Fruit fly (Drosophila melanogaster) whole organism, pupa: Measurements from ENCODE around the gene His4r.

Experiments
- CG10348 ChIP-seq: fragments of 200-800 bp; sonication (Bioruptor generic); IDR thresholded peaks from 2 replicates; pipeline ENCODE4 v1.3.6; 2022; ENCODE audit warnings: missing biosample characterization, missing genetic modification characterization
- CG12605 ChIP-seq: fragments of 200-800 bp; sonication (Bioruptor generic); IDR thresholded peaks from 2 replicates; pipeline ENCODE4 v1.3.6; 2022; ENCODE audit warnings: missing biosample characterization, missing genetic modification characterization
- CG13204 ChIP-seq: fragments of 200-800 bp; sonication (Bioruptor generic); optimal IDR thresholded peaks from 2 replicates; lab custom pipeline; 2018; ENCODE audit warnings: missing biosample characterization, mild to moderate bottlenecking, missing genetic modification characterization, moderate library complexity
- CG14655 ChIP-seq: fragments of 200-800 bp; sonication (Bioruptor generic); optimal IDR thresholded peaks from 3 replicates; lab custom pipeline; 2017; ENCODE audit warnings: mild to moderate bottlenecking, missing biosample characterization, missing genetic modification reagents, missing genetic modification characterization
- CG15710 ChIP-seq: fragments of 200-800 bp; sonication (Bioruptor generic); optimal IDR thresholded peaks from 2 replicates; lab custom pipeline; 2018; ENCODE audit warnings: missing biosample characterization, mild to moderate bottlenecking, missing genetic modification characterization, moderate library complexity
- CG17806 ChIP-seq: fragments of 200-800 bp; sonication (Bioruptor generic); optimal IDR thresholded peaks from 2 replicates; lab custom pipeline; 2018; ENCODE audit warnings: missing biosample characterization, mild to moderate bottlenecking, missing genetic modification characterization, moderate library complexity
- CG32121 ChIP-seq: fragments of 200-800 bp; sonication (Bioruptor generic); IDR thresholded peaks from 2 replicates; pipeline ENCODE4 v1.3.6; 2022; ENCODE audit warnings: missing biosample characterization, missing genetic modification characterization
- CG34367 ChIP-seq: fragments of 200-800 bp; sonication (Bioruptor generic); optimal IDR thresholded peaks from 2 replicates; lab custom pipeline; 2018; ENCODE audit warnings: missing biosample characterization, mild to moderate bottlenecking, missing genetic modification characterization
- CG4496 ChIP-seq: fragments of 200-800 bp; sonication (Bioruptor generic); IDR thresholded peaks from 3 replicates; pipeline ENCODE4 v1.3.6; 2022; ENCODE audit warnings: missing biosample characterization, missing genetic modification characterization
- CG8159 ChIP-seq: fragments of 200-800 bp; sonication (Bioruptor generic); optimal IDR thresholded peaks from 3 replicates; lab custom pipeline; 2018; ENCODE audit warnings: missing biosample characterization, mild to moderate bottlenecking, missing genetic modification characterization, moderate library complexity
- CG8301 ChIP-seq: fragments of 200-800 bp; sonication (Bioruptor generic); optimal IDR thresholded peaks from 2 replicates; lab custom pipeline; 2018; ENCODE audit warnings: missing biosample characterization, mild to moderate bottlenecking, missing genetic modification characterization
- CG9948 ChIP-seq: fragments of 200-800 bp; sonication (Bioruptor generic); optimal IDR thresholded peaks from 2 replicates; lab custom pipeline; 2018; ENCODE audit warnings: missing biosample characterization, mild to moderate bottlenecking, missing genetic modification characterization, moderate library complexity
- D1 ChIP-seq: fragments of 200-800 bp; sonication (Bioruptor generic); optimal IDR thresholded peaks from 2 replicates; lab custom pipeline; 2018; ENCODE audit warnings: missing biosample characterization, mild to moderate bottlenecking, missing genetic modification characterization, moderate library complexity
- EcR ChIP-seq: fragments of 200-800 bp; sonication (Bioruptor generic); optimal IDR thresholded peaks from 3 replicates; lab custom pipeline; 2019; ENCODE audit warnings: missing biosample characterization, missing genetic modification characterization, mild to moderate bottlenecking, moderate library complexity, missing genetic modification reagents
- Ets98B ChIP-seq: fragments of 200-800 bp; sonication (Bioruptor generic); IDR thresholded peaks from 2 replicates; pipeline ENCODE4 v1.3.6; 2022; ENCODE audit warnings: missing biosample characterization, missing genetic modification characterization
- Pif1A ChIP-seq: fragments of 200-800 bp; sonication (Bioruptor generic); optimal IDR thresholded peaks from 3 replicates; lab custom pipeline; 2016; ENCODE audit warnings: missing biosample characterization, missing genetic modification characterization
- Pif1B ChIP-seq: fragments of 200-800 bp; sonication (Bioruptor generic); optimal IDR thresholded peaks from 3 replicates; lab custom pipeline; 2016; ENCODE audit warnings: missing biosample characterization, missing genetic modification characterization
- Snoo ChIP-seq: fragments of 200-800 bp; sonication (Bioruptor generic); optimal IDR thresholded peaks from 3 replicates; lab custom pipeline; 2017; ENCODE audit warnings: missing biosample characterization, mild to moderate bottlenecking, missing genetic modification characterization, inconsistent platforms
- fd96Ca ChIP-seq: fragments of 200-800 bp; sonication (Bioruptor generic); IDR thresholded peaks from 3 replicates; pipeline ENCODE4 v1.3.6; 2022; ENCODE audit warnings: missing biosample characterization, missing genetic modification characterization
- gl ChIP-seq: fragments of 200-800 bp; sonication (Bioruptor generic); optimal IDR thresholded peaks from 2 replicates; lab custom pipeline; 2018; ENCODE audit warnings: missing biosample characterization, mild to moderate bottlenecking, missing genetic modification characterization
- rn ChIP-seq: fragments of 200-800 bp; sonication (Bioruptor generic); IDR thresholded peaks from 2 replicates; pipeline ENCODE4 v1.3.6; 2022; ENCODE audit warnings: missing biosample characterization, missing genetic modification characterization

His4r gene

DNA sequence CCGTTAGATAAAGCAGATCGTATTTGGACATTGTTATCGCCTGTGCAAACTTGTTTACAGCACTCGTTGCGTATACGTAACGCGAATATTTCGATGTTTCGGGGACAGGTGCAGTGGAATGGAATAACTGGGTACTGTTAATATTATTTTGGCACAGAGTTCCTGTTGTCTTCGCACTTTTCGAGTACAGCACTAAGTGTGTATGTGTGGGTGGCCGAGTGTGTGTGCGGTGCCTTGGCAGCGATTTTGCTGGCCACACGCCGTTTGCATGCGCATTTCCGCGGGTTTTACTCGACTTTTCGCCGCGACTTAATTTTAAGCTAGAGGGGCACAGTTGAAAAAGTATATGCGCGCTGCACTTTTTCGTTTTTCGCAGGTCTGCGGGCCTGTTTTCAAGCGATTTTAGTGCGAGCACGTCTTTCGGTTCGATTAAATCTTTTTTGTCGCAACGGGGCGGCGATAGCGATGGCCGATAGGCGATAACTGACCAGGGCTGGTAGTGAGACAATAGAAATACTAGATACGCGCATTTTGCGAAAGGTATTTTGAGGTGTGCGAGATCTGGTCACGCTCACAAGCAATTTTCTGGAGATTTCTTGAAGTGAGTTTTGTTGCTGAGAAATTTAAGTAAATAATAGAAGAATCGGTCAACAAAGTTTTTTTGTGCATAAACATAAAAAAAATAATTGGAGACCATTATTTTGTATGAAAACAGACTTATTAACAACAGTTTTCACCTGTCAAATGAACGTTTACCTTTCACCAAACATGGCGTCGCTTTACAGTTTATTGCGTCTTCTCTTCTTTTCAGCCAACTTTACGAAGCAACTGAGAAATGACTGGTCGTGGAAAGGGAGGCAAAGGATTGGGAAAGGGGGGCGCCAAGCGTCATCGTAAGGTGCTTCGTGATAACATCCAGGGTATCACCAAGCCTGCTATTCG lies at the start of gene His4r, which contains the start of gene put:
His4r (plus strand) TSS at position 541 of the 942 bp plus-strand sequence.
put (minus strand) TSS at position 489 of the 942 bp plus-strand sequence.
- TF ChIP-seq CG13204 (no peak), CG14655 (GFP tag; lab: Kevin White, UChicago) (peak; percentile 15), Snoo (tag; lab: Kevin White, UChicago) (peak; percentile 26), Ets98B (GFP tag; lab: Robert Waterston, UW) (peak; percentile 9; the same call in 1 of the 2 replicates), CG4496 (0 out of 3 replicates have a peak, but pooled peaks have one; percentile 38), fd96Ca (GFP tag; lab: Robert Waterston, UW) (no peak; the same call in 2 of the 3 replicates), CG10348 (GFP tag; lab: Robert Waterston, UW) (no peak), CG32121 (GFP tag; lab: Robert Waterston, UW) (no peak), CG12605 (GFP tag; lab: Robert Waterston, UW) (peak; percentile 8; the same call in 1 of the 2 replicates), EcR (peak; percentile 11), D1 (tag; lab: Kevin White, UChicago) (no peak)

dm6 chr3R:14576511-14576691 lies 49.2 kb upstream of the His4r start, which contains the start of gene CG44094:
TSS of gene CG44094 (minus strand) at chr3R:14576611.
- TF ChIP-seq Pif1B (GFP tag; lab: Kevin White, UChicago) (no peak), Snoo (tag; lab: Kevin White, UChicago) (no peak), Ets98B (GFP tag; lab: Robert Waterston, UW) (no peak), CG8301 (tag; lab: Kevin White, UChicago) (no peak), gl (tag; lab: Kevin White, UChicago) (no peak), CG8159 (tag; lab: Kevin White, UChicago) (no peak), CG15710 (tag; lab: Kevin White, UChicago) (no peak), CG17806 (tag; lab: Kevin White, UChicago) (no peak), CG14655 (GFP tag; lab: Kevin White, UChicago) (no peak), CG10348 (GFP tag; lab: Robert Waterston, UW) (no peak), fd96Ca (GFP tag; lab: Robert Waterston, UW) (no peak), D1 (tag; lab: Kevin White, UChicago) (no peak), rn (GFP tag; lab: Robert Waterston, UW) (no peak), EcR (no peak), CG12605 (GFP tag; lab: Robert Waterston, UW) (no peak), CG4496 (no peak)

- no peak for TF ChIP-seq Snoo (tag; lab: Kevin White, UChicago)
- peak; percentile 32 for TF ChIP-seq CG14655 (GFP tag; lab: Kevin White, UChicago)
- TF ChIP-seq CG8301 (tag; lab: Kevin White, UChicago): peak; percentile 12
- TF ChIP-seq CG4496: peak; percentile 56; the same call in 2 of the 3 replicates
- TF ChIP-seq CG32121 (GFP tag; lab: Robert Waterston, UW): peak; percentile 74
- TF ChIP-seq CG12605 (GFP tag; lab: Robert Waterston, UW): 0 out of 2 replicates have a peak, but pooled peaks have one; percentile 21
- no peak for TF ChIP-seq CG9948 (tag; lab: Kevin White, UChicago)
- TF ChIP-seq CG8159 (tag; lab: Kevin White, UChicago): no peak
- peak; percentile 35; the same call in 1 of the 2 replicates for TF ChIP-seq Ets98B (GFP tag; lab: Robert Waterston, UW)
These were observed 48.6 kb upstream of the His4r start, which contains the start of gene stumps for dm6 chr3R:14576692-14577646. TSS of gene stumps (plus strand) at chr3R:14577217.

DNA sequence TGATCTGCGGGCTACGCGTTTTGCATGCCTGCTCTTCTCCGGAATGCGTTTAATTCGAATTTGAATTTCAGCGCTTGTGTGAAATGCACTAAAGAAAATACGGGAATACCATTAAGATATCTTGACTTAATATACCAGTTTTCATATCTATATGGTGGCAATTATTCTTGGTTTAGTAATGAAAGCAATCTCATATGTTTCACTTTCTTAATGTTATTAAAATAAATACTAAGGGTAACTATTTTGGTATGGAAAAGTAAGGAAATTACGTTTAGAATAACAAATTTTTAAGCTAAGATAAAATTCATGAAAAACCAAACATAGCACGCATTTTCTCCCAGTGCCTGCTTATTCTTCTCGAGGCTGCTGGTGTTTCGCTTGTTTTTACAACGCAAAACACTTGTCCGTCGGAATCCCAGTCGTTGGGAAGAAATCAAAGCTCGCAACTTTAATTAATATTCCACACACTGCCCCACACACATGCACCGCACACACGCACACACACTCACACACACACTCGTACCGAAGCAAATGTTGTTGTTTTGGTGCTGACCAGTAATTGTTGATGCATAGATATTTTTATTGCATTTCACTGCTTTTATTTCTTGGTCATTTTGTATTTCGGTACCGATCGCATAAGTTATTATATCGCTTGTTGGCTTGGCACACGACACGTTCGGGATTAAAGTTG lies 47.6 kb upstream of the His4r start:
- TF ChIP-seq rn (GFP tag; lab: Robert Waterston, UW): no peak
- TF ChIP-seq CG10348 (GFP tag; lab: Robert Waterston, UW): no peak
- peak; percentile 4 for TF ChIP-seq CG14655 (GFP tag; lab: Kevin White, UChicago)
- no peak for TF ChIP-seq fd96Ca (GFP tag; lab: Robert Waterston, UW)
- no peak for TF ChIP-seq EcR
- no peak for TF ChIP-seq CG17806 (tag; lab: Kevin White, UChicago)
- TF ChIP-seq CG4496: no peak; the same call in 2 of the 3 replicates
- TF ChIP-seq CG9948 (tag; lab: Kevin White, UChicago): peak; percentile 32
- peak; percentile 0 for TF ChIP-seq CG34367 (tag; lab: Kevin White, UChicago)
- no peak for TF ChIP-seq gl (tag; lab: Kevin White, UChicago)
- no peak for TF ChIP-seq D1 (tag; lab: Kevin White, UChicago)
- peak; percentile 36; the same call in 1 of the 2 replicates for TF ChIP-seq CG32121 (GFP tag; lab: Robert Waterston, UW)
- TF ChIP-seq Pif1A (GFP tag; lab: Kevin White, UChicago): no peak
- peak; percentile 46 for TF ChIP-seq CG8159 (tag; lab: Kevin White, UChicago)
- TF ChIP-seq Pif1B (GFP tag; lab: Kevin White, UChicago): no peak
- peak; percentile 3 for TF ChIP-seq Snoo (tag; lab: Kevin White, UChicago)
- no peak for TF ChIP-seq Ets98B (GFP tag; lab: Robert Waterston, UW)
- no peak for TF ChIP-seq CG13204
- no peak for TF ChIP-seq CG8301 (tag; lab: Kevin White, UChicago)
- TF ChIP-seq CG12605 (GFP tag; lab: Robert Waterston, UW): no peak
- TF ChIP-seq CG15710 (tag; lab: Kevin White, UChicago): peak; percentile 47
